Worm (Caenorhabditis elegans) whole organism, mixed stage, embryonic: ENCODE measurements around the gene str-130.

Source experiments
- M03D4.4 ChIP-seq: sonication (generic microtip); optimal IDR thresholded peaks from 2 replicates; lab custom pipeline; 2017; ENCODE audit warnings: mild to moderate bottlenecking, missing genetic modification characterization, missing compliant biosample characterization
- bed-3 ChIP-seq: fragments of 200-800 bp; sonication (Bioruptor generic); optimal IDR thresholded peaks from 3 replicates; lab custom pipeline; 2018; ENCODE audit warnings: mild to moderate bottlenecking, missing genetic modification characterization, moderate library complexity, missing compliant biosample characterization
- blmp-1 ChIP-seq: fragments of 150-350 bp; optimal IDR thresholded peaks from 2 replicates; lab custom pipeline; 2014; ENCODE audit warnings: missing biosample characterization, missing genetic modification characterization
- ceh-39 ChIP-seq: fragments of 150-350 bp; optimal IDR thresholded peaks from 2 replicates; lab custom pipeline; 2014; ENCODE audit warnings: missing biosample characterization, missing genetic modification characterization
- ceh-43 ChIP-seq: fragments of 200-800 bp; sonication (Bioruptor generic); optimal IDR thresholded peaks from 2 replicates; lab custom pipeline; 2018; ENCODE audit warnings: mild to moderate bottlenecking, missing genetic modification characterization, moderate library complexity, missing compliant biosample characterization
- ceh-83 ChIP-seq: fragments of 200-800 bp; sonication (Bioruptor generic); optimal IDR thresholded peaks from 2 replicates; lab custom pipeline; 2018; ENCODE audit warnings: mild to moderate bottlenecking, missing genetic modification characterization, missing compliant biosample characterization
- ces-1 ChIP-seq: fragments of 150-350 bp; optimal IDR thresholded peaks from 2 replicates; lab custom pipeline; 2014; ENCODE audit warnings: missing biosample characterization, missing genetic modification reagents, missing genetic modification characterization
- cnd-1 ChIP-seq: fragments of 200-800 bp; sonication (Bioruptor generic); optimal IDR thresholded peaks from 2 replicates; lab custom pipeline; 2018; ENCODE audit warnings: mild to moderate bottlenecking, missing genetic modification characterization, missing compliant biosample characterization
- drap-1 ChIP-seq: fragments of 200-800 bp; sonication (Bioruptor generic); optimal IDR thresholded peaks from 3 replicates; lab custom pipeline; 2018; ENCODE audit warnings: mild to moderate bottlenecking, missing genetic modification characterization, missing compliant biosample characterization
- elt-1 ChIP-seq: sonication (generic microtip); optimal IDR thresholded peaks from 2 replicates; lab custom pipeline; 2017; ENCODE audit warnings: missing genetic modification characterization, mild to moderate bottlenecking, missing compliant biosample characterization, antibody characterized with exemption, moderate library complexity, borderline replicate concordance; ENCODE audit not compliant: insufficient read depth
- elt-3 ChIP-seq: fragments of 150-350 bp; optimal IDR thresholded peaks from 2 replicates; lab custom pipeline; 2014; ENCODE audit warnings: missing biosample characterization, missing genetic modification characterization
- flh-1 ChIP-seq: fragments of 200-800 bp; sonication (Bioruptor generic); optimal IDR thresholded peaks from 2 replicates; lab custom pipeline; 2018; ENCODE audit warnings: mild to moderate bottlenecking, missing genetic modification characterization, moderate library complexity, missing compliant biosample characterization
- ham-2 ChIP-seq: fragments of 200-800 bp; sonication (Bioruptor generic); optimal IDR thresholded peaks from 2 replicates; lab custom pipeline; 2018; ENCODE audit warnings: mild to moderate bottlenecking, missing genetic modification characterization, missing compliant biosample characterization
- hlh-1 ChIP-seq: fragments of 150-350 bp; optimal IDR thresholded peaks from 2 replicates; lab custom pipeline; 2014; ENCODE audit warnings: missing biosample characterization, missing genetic modification reagents, missing genetic modification characterization
- lin-13 ChIP-seq: fragments of 150-350 bp; optimal IDR thresholded peaks from 2 replicates; lab custom pipeline; 2014; ENCODE audit warnings: missing biosample characterization, missing genetic modification characterization
- lin-32 ChIP-seq: fragments of 200-800 bp; sonication (Bioruptor generic); optimal IDR thresholded peaks from 2 replicates; lab custom pipeline; 2018; ENCODE audit warnings: mild to moderate bottlenecking, missing genetic modification characterization, missing compliant biosample characterization
- lsy-2 ChIP-seq: fragments of 150-350 bp; optimal IDR thresholded peaks from 2 replicates; lab custom pipeline; 2014; ENCODE audit warnings: missing biosample characterization, missing genetic modification characterization
- mab-5 ChIP-seq: fragments of 150-350 bp; optimal IDR thresholded peaks from 2 replicates; lab custom pipeline; 2014; ENCODE audit warnings: missing biosample characterization, missing genetic modification characterization
- mep-1 ChIP-seq: fragments of 150-350 bp; optimal IDR thresholded peaks from 2 replicates; lab custom pipeline; 2017; ENCODE audit warnings: missing biosample characterization, missing genetic modification reagents, missing genetic modification characterization, inconsistent platforms
- mls-2 ChIP-seq: sonication (generic microtip); optimal IDR thresholded peaks from 2 replicates; lab custom pipeline; 2016; ENCODE audit warnings: mild to moderate bottlenecking, missing genetic modification characterization, moderate library complexity, missing compliant biosample characterization
- nhr-12 ChIP-seq: fragments of 150-350 bp; optimal IDR thresholded peaks from 2 replicates; lab custom pipeline; 2014; ENCODE audit warnings: missing biosample characterization, missing genetic modification characterization
- nhr-2 ChIP-seq: fragments of 150-350 bp; optimal IDR thresholded peaks from 2 replicates; lab custom pipeline; 2014; ENCODE audit warnings: missing biosample characterization, missing genetic modification characterization
- nhr-237 ChIP-seq: fragments of 150-350 bp; optimal IDR thresholded peaks from 2 replicates; lab custom pipeline; 2014; ENCODE audit warnings: missing biosample characterization, missing genetic modification characterization
- nhr-76 ChIP-seq: sonication (generic microtip); optimal IDR thresholded peaks from 2 replicates; lab custom pipeline; 2017; ENCODE audit warnings: missing biosample characterization, missing genetic modification characterization
- pha-4 ChIP-seq: fragments of 150-350 bp; optimal IDR thresholded peaks from 2 replicates; lab custom pipeline; 2018; ENCODE audit warnings: missing biosample characterization, missing genetic modification reagents, missing genetic modification characterization
- sptf-1 ChIP-seq: sonication (generic microtip); optimal IDR thresholded peaks from 2 replicates; lab custom pipeline; 2017; ENCODE audit warnings: mild to moderate bottlenecking, missing genetic modification characterization, moderate library complexity, missing compliant biosample characterization
- tbx-8 ChIP-seq: fragments of 200-800 bp; sonication (Bioruptor generic); optimal IDR thresholded peaks from 2 replicates; lab custom pipeline; 2018; ENCODE audit warnings: mild to moderate bottlenecking, missing genetic modification characterization, moderate library complexity, missing compliant biosample characterization
- unc-120 ChIP-seq: sonication (generic microtip); optimal IDR thresholded peaks from 2 replicates; lab custom pipeline; 2017; ENCODE audit warnings: missing genetic modification characterization, missing compliant biosample characterization; ENCODE audit not compliant: poor library complexity, severe bottlenecking
- unc-39 ChIP-seq: fragments of 150-350 bp; optimal IDR thresholded peaks from 2 replicates; lab custom pipeline; 2014; ENCODE audit warnings: missing biosample characterization, missing genetic modification characterization
- unc-62 ChIP-seq: fragments of 150-350 bp; optimal IDR thresholded peaks from 2 replicates; lab custom pipeline; 2014; ENCODE audit warnings: missing biosample characterization, missing genetic modification reagents, missing genetic modification characterization
- zip-8 ChIP-seq: fragments of 150-350 bp; optimal IDR thresholded peaks from 2 replicates; lab custom pipeline; 2014; ENCODE audit warnings: missing biosample characterization, missing genetic modification characterization
- ztf-11 ChIP-seq: fragments of 150-350 bp; optimal IDR thresholded peaks from 2 replicates; lab custom pipeline; 2014; ENCODE audit warnings: missing biosample characterization, missing genetic modification characterization

Gene str-130

ce11 chrV:8129719-8130118 lies 39.2 kb upstream of the str-130 start:
- peak; percentile 47 for TF ChIP-seq ceh-43
- no peak for TF ChIP-seq blmp-1 (tag; lab: Kevin White, UChicago)

- TF ChIP-seq elt-3 (tag; lab: Kevin White, UChicago): no peak
- no peak for TF ChIP-seq flh-1 (GFP tag; lab: Kevin White, UChicago)
- no peak for TF ChIP-seq M03D4.4 (tag; lab: Kevin White, UChicago)
- no peak for TF ChIP-seq sptf-1
- TF ChIP-seq cnd-1: no peak
- no peak for TF ChIP-seq ces-1 (GFP tag; lab: Kevin White, UChicago)
- TF ChIP-seq blmp-1 (tag; lab: Kevin White, UChicago): no peak
- no peak for TF ChIP-seq lin-13 (tag; lab: Kevin White, UChicago)
- no peak for TF ChIP-seq nhr-237
- TF ChIP-seq hlh-1 (tag; lab: Kevin White, UChicago): no peak
- TF ChIP-seq zip-8 (tag; lab: Kevin White, UChicago): no peak
- TF ChIP-seq mab-5 (tag; lab: Kevin White, UChicago): no peak
- no peak for TF ChIP-seq unc-39
- no peak for TF ChIP-seq unc-120 (tag; lab: Kevin White, UChicago)
- no peak for TF ChIP-seq lsy-2 (tag; lab: Kevin White, UChicago)
- no peak for TF ChIP-seq nhr-2 (tag; lab: Kevin White, UChicago)
- TF ChIP-seq ham-2: no peak
- TF ChIP-seq ztf-11: no peak
- no peak for TF ChIP-seq lin-32 (GFP tag; lab: Kevin White, UChicago)
Measured at ce11 chrV:8129252-8129651, 38.8 kb upstream of the str-130 start, which contains the start of gene spr-1. Gene spr-1, minus strand, starts transcription at chrV:8129352.

ce11 chrV:8123384-8123783 lies 32.9 kb upstream of the str-130 start, which contains the start of gene D1014.5:
Gene D1014.5, plus strand, starts transcription at chrV:8123684.
- TF ChIP-seq nhr-12 (tag; lab: Kevin White, UChicago) (no peak), mab-5 (tag; lab: Kevin White, UChicago) (no peak), tbx-8 (GFP tag; lab: Kevin White, UChicago) (no peak), elt-3 (tag; lab: Kevin White, UChicago) (no peak), hlh-1 (tag; lab: Kevin White, UChicago) (no peak), nhr-76 (tag; lab: Kevin White, UChicago) (no peak), mls-2 (no peak), mep-1 (tag; lab: Kevin White, UChicago) (no peak), ces-1 (GFP tag; lab: Kevin White, UChicago) (no peak), unc-39 (no peak), cnd-1 (no peak), zip-8 (tag; lab: Kevin White, UChicago) (no peak)

ce11 chrV:8120868-8121267 lies 30.4 kb upstream of the str-130 start, which contains the start of gene D1014.6:
Gene D1014.6, plus strand, starts transcription at chrV:8121168.
- TF ChIP-seq sptf-1: no peak
- TF ChIP-seq tbx-8 (GFP tag; lab: Kevin White, UChicago): no peak
- no peak for TF ChIP-seq mab-5 (tag; lab: Kevin White, UChicago)
- TF ChIP-seq nhr-76 (tag; lab: Kevin White, UChicago): no peak
- no peak for TF ChIP-seq flh-1 (GFP tag; lab: Kevin White, UChicago)
- TF ChIP-seq M03D4.4 (tag; lab: Kevin White, UChicago): no peak
- TF ChIP-seq ceh-39: no peak
- TF ChIP-seq bed-3 (GFP tag; lab: Kevin White, UChicago): no peak
- no peak for TF ChIP-seq blmp-1 (tag; lab: Kevin White, UChicago)
- TF ChIP-seq ceh-83 (GFP tag; lab: Kevin White, UChicago): no peak
- TF ChIP-seq ceh-43: no peak
- no peak for TF ChIP-seq nhr-12 (tag; lab: Kevin White, UChicago)
- TF ChIP-seq elt-1 (tag; lab: Kevin White, UChicago): no peak
- TF ChIP-seq mep-1 (tag; lab: Kevin White, UChicago): no peak
- TF ChIP-seq zip-8 (tag; lab: Kevin White, UChicago): no peak
- no peak for TF ChIP-seq unc-39
- TF ChIP-seq unc-62 (GFP tag; lab: Kevin White, UChicago): no peak
- TF ChIP-seq nhr-237: no peak
- no peak for TF ChIP-seq drap-1 (GFP tag; lab: Kevin White, UChicago)
- TF ChIP-seq, all 35 proteins: peak for 0

ce11 chrV:8117964-8118363 lies 27.5 kb upstream of the str-130 start, which contains the start of gene D1014.7:
Gene D1014.7, plus strand, starts transcription at chrV:8118264.
- TF ChIP-seq bed-3 (GFP tag; lab: Kevin White, UChicago) (no peak), pha-4 (tag; lab: Kevin White, UChicago) (no peak), flh-1 (GFP tag; lab: Kevin White, UChicago) (no peak), nhr-12 (tag; lab: Kevin White, UChicago) (no peak), lin-13 (tag; lab: Kevin White, UChicago) (no peak), sptf-1 (no peak), tbx-8 (GFP tag; lab: Kevin White, UChicago) (no peak), ceh-39 (no peak), ham-2 (no peak), ceh-43 (no peak), mep-1 (tag; lab: Kevin White, UChicago) (no peak), cnd-1 (no peak), nhr-237 (no peak)
